Fruit fly (Drosophila melanogaster) Kc167 (cell line): ENCODE measurements around the gene CG1738.

Experiments used
- Myc ChIP-seq: fragments of >200 bp; optimal IDR thresholded peaks from 2 replicates; lab custom pipeline; 2017; ENCODE audit warnings: missing external identifiers
- Sin3A ChIP-seq: fragments of >200 bp; optimal IDR thresholded peaks from 2 replicates; lab custom pipeline; 2018; ENCODE audit warnings: missing external identifiers
- h ChIP-seq: fragments of >200 bp; optimal IDR thresholded peaks from 3 replicates; lab custom pipeline; 2018; ENCODE audit warnings: missing external identifiers
- insv ChIP-seq: fragments of >200 bp; optimal IDR thresholded peaks from 3 replicates; lab custom pipeline; 2018; ENCODE audit warnings: missing external identifiers
- psq ChIP-seq: fragments of >200 bp; optimal IDR thresholded peaks from 2 replicates; lab custom pipeline; 2017; ENCODE audit warnings: missing external identifiers
- ttk ChIP-seq: sonication (Bioruptor generic); optimal IDR thresholded peaks from 2 replicates; lab custom pipeline; 2017; ENCODE audit warnings: missing external identifiers

The CG1738 gene

dm6 chrX:11389494-11390447, 40.9 kb downstream of the CG1738 start:
- TF ChIP-seq h (lab: Kevin White, UChicago) = no peak
- no peak for TF ChIP-seq Myc (lab: Kevin White, UChicago)
- no peak for TF ChIP-seq Sin3A
- TF ChIP-seq ttk (lab: Kevin White, UChicago) = no peak
- no peak for TF ChIP-seq insv
- TF ChIP-seq psq = no peak

dm6 chrX:11390625-11391363, 41.9 kb downstream of the CG1738 start:
- no peak for TF ChIP-seq psq
- TF ChIP-seq insv = no peak
- TF ChIP-seq Myc (lab: Kevin White, UChicago) = no peak
- no peak for TF ChIP-seq Sin3A
- TF ChIP-seq ttk (lab: Kevin White, UChicago) = no peak
- TF ChIP-seq h (lab: Kevin White, UChicago) = no peak

dm6 chrX:11391364-11391915, 42.6 kb downstream of the CG1738 start:
- TF ChIP-seq h (lab: Kevin White, UChicago) (no peak), ttk (lab: Kevin White, UChicago) (no peak), Sin3A (no peak), Myc (lab: Kevin White, UChicago) (no peak), psq (no peak), insv (no peak)

dm6 chrX:11393003-11393620, 44.3 kb downstream of the CG1738 start:
- TF ChIP-seq insv (no peak), Sin3A (no peak), Myc (lab: Kevin White, UChicago) (no peak), ttk (lab: Kevin White, UChicago) (no peak), psq (no peak), h (lab: Kevin White, UChicago) (no peak)
